Worm (Caenorhabditis elegans): Measurements from ENCODE around the gene srt-54.

srt-54 gene

ce11 chrII:155904-156303, 38.9 kb downstream of the srt-54 start, which contains the start of gene mrpl-28:
Gene mrpl-28, minus strand, starts transcription at chrII:156009.
- TF ChIP-seq him-1 (tag; optimal IDR thresholded peaks at IDR 0.05) (peak; percentile 12), K12H6.12 (tag; optimal IDR thresholded peaks at IDR 0.05) (peak; percentile 20), F22D6.2 (tag; optimal IDR thresholded peaks at IDR 0.05) (peak; percentile 11), nhr-179 (tag; optimal IDR thresholded peaks at IDR 0.05) (no peak), nhr-27 (tag; optimal IDR thresholded peaks at IDR 0.05) (no peak), madf-10 (tag; optimal IDR thresholded peaks at IDR 0.05) (peak; percentile 50), D2030.7 (GFP tag; IDR thresholded peaks at IDR 0.05) (peak; percentile 90), C06A6.2 (GFP tag; conservative IDR thresholded peaks at IDR 0.05) (no peak), dox-1 (GFP tag; IDR thresholded peaks at IDR 0.05) (peak; percentile 87), hmg-20 (GFP tag; IDR thresholded peaks at IDR 0.05) (0 out of 2 replicates have a peak, but pooled peaks have one; percentile 65), attf-3 (GFP tag; conservative IDR thresholded peaks at IDR 0.05) (peak; percentile 68), F23B12.7 (tag; optimal IDR thresholded peaks at IDR 0.05; ENCODE audit: insufficient read depth) (peak; percentile 38), efl-1 (GFP tag; optimal IDR thresholded peaks at IDR 0.05) (peak; percentile 76), repo-1 (tag; optimal IDR thresholded peaks at IDR 0.05) (peak; percentile 37), ZK185.1 (tag; optimal IDR thresholded peaks at IDR 0.05; ENCODE audit: poor library complexity, severe bottlenecking) (peak; percentile 41), dpl-1 (GFP tag; optimal IDR thresholded peaks at IDR 0.05) (peak; percentile 74), Y53F4B.3 (GFP tag; IDR thresholded peaks at IDR 0.05) (no peak), Y95B8A.8 (GFP tag; IDR thresholded peaks at IDR 0.05) (0 out of 2 replicates have a peak, but pooled peaks have one; percentile 61), ekl-4 (GFP tag; IDR thresholded peaks at IDR 0.05) (peak; percentile 92), ceh-27 (GFP tag; optimal IDR thresholded peaks at IDR 0.05) (peak; percentile 63), lir-1 (GFP tag; conservative IDR thresholded peaks at IDR 0.05) (peak; percentile 80), mcd-1 (GFP tag; IDR thresholded peaks at IDR 0.05) (peak; percentile 99), snpc-1.3 (tag; optimal IDR thresholded peaks at IDR 0.05; ENCODE audit: insufficient read depth) (peak; percentile 17), ceh-91 (GFP tag; IDR thresholded peaks at IDR 0.05) (peak; percentile 35; the same call in 1 of the 2 replicates), xnd-1 (tag; optimal IDR thresholded peaks at IDR 0.05) (peak; percentile 22), sptf-2 (GFP tag; optimal IDR thresholded peaks at IDR 0.05) (no peak), dpff-1 (tag; optimal IDR thresholded peaks at IDR 0.05) (no peak), let-607 (tag; optimal IDR thresholded peaks at IDR 0.05) (peak in 1 of 2 experiments; percentile 50), tbp1 (GFP tag; optimal IDR thresholded peaks at IDR 0.05) (peak; percentile 60), F49E8.2 (tag; optimal IDR thresholded peaks at IDR 0.05; ENCODE audit: insufficient read depth) (no peak), ztf-28 (GFP tag; IDR thresholded peaks at IDR 0.05) (no peak), mxl-1 (tag; optimal IDR thresholded peaks at IDR 0.05) (no peak), F57A8.1 (GFP tag; optimal IDR thresholded peaks at IDR 0.05) (no peak), snpc-3.4 (tag; optimal IDR thresholded peaks at IDR 0.05) (peak; percentile 75), F52B5.7 (tag; optimal IDR thresholded peaks at IDR 0.05) (no peak), ztf-18 (tag; optimal IDR thresholded peaks at IDR 0.05) (peak; percentile 28), ceh-100 (GFP tag; IDR thresholded peaks at IDR 0.05) (peak; percentile 76), unc-130 (GFP tag; optimal IDR thresholded peaks at IDR 0.05) (peak; percentile 20), Y53G8AR.9 (GFP tag; conservative IDR thresholded peaks at IDR 0.05) (peak; percentile 89), nfyb-1 (GFP tag; IDR thresholded peaks at IDR 0.05) (peak; percentile 81), pbrm-1 (GFP tag; IDR thresholded peaks at IDR 0.05) (peak; percentile 89), K11D2.4 (GFP tag; IDR thresholded peaks at IDR 0.05) (peak; percentile 79), lin-35 (GFP tag; optimal IDR thresholded peaks at IDR 0.05) (peak in 2 of 3 experiments; percentile 57 to 90), chd-7 (tag; optimal IDR thresholded peaks at IDR 0.05) (peak; percentile 46), B0336.3 (GFP tag; IDR thresholded peaks at IDR 0.05) (peak; percentile 52; the same call in 1 of the 2 replicates), snpc-4 (GFP tag; optimal IDR thresholded peaks at IDR 0.05) (no peak), snpc-4 (tag; optimal IDR thresholded peaks at IDR 0.05) (peak in 3 of 4 experiments; percentile 56 to 72 (median 59)), madf-6 (GFP tag; IDR thresholded peaks at IDR 0.05) (peak; percentile 76)

Measured in whole organism, young adult.